Worm (Caenorhabditis elegans) whole organism, L2 larva: ENCODE results near the gene twk-35.

Experiments
- C34F6.9 ChIP-seq: fragments of 150-350 bp; optimal IDR thresholded peaks from 2 replicates; lab custom pipeline; 2014; ENCODE audit warnings: missing biosample characterization, missing genetic modification characterization
- F13H6.1 ChIP-seq: sonication (generic microtip); optimal IDR thresholded peaks from 2 replicates; lab custom pipeline; 2016; ENCODE audit warnings: missing genetic modification characterization, missing compliant biosample characterization
- R02D3.7 ChIP-seq: fragments of 150-350 bp; optimal IDR thresholded peaks from 2 replicates; lab custom pipeline; 2014; ENCODE audit warnings: missing biosample characterization, missing genetic modification characterization
- Y55F3AM.14 ChIP-seq: fragments of 200-800 bp; sonication (Bioruptor generic); optimal IDR thresholded peaks from 2 replicates; lab custom pipeline; 2018; ENCODE audit warnings: mild to moderate bottlenecking, missing genetic modification characterization, missing compliant biosample characterization
- ZK546.5 ChIP-seq: sonication (generic microtip); optimal IDR thresholded peaks from 2 replicates; lab custom pipeline; 2017; ENCODE audit warnings: missing biosample characterization, missing genetic modification characterization
- alr-1 ChIP-seq: fragments of 150-350 bp; optimal IDR thresholded peaks from 2 replicates; lab custom pipeline; 2014; ENCODE audit warnings: missing biosample characterization, missing genetic modification characterization
- aly-2 ChIP-seq: fragments of 150-350 bp; optimal IDR thresholded peaks from 2 replicates; lab custom pipeline; 2014; ENCODE audit warnings: missing biosample characterization, missing genetic modification characterization
- ama-1 ChIP-seq: fragments of 150-350 bp; optimal IDR thresholded peaks from 2 replicates; lab custom pipeline; 2018; ENCODE audit warnings: inconsistent platforms
- blmp-1 ChIP-seq: sonication (generic microtip); optimal IDR thresholded peaks from 2 replicates; lab custom pipeline; 2017; ENCODE audit warnings: missing genetic modification characterization, mild to moderate bottlenecking, missing compliant biosample characterization, antibody characterized with exemption, moderate library complexity; ENCODE audit not compliant: insufficient read depth
- ceh-16 ChIP-seq: fragments of 150-350 bp; optimal IDR thresholded peaks from 2 replicates; lab custom pipeline; 2014; ENCODE audit warnings: missing biosample characterization, missing genetic modification characterization
- ceh-82 ChIP-seq: fragments of 150-350 bp; optimal IDR thresholded peaks from 2 replicates; lab custom pipeline; 2014; ENCODE audit warnings: missing biosample characterization, missing genetic modification characterization
- crh-2 ChIP-seq: sonication (generic microtip); optimal IDR thresholded peaks from 2 replicates; lab custom pipeline; 2017; ENCODE audit warnings: missing biosample characterization, missing genetic modification characterization
- dmd-4 ChIP-seq: sonication (generic microtip); optimal IDR thresholded peaks from 2 replicates; lab custom pipeline; 2017; ENCODE audit warnings: missing biosample characterization, missing genetic modification characterization
- egl-27 ChIP-seq: sonication (generic microtip); optimal IDR thresholded peaks from 3 replicates; lab custom pipeline; 2017; ENCODE audit warnings: missing biosample characterization, missing genetic modification reagents, missing genetic modification characterization
- elt-1 ChIP-seq: fragments of 150-350 bp; optimal IDR thresholded peaks from 2 replicates; lab custom pipeline; 2014; ENCODE audit warnings: missing biosample characterization, missing genetic modification characterization
- fos-1 ChIP-seq: fragments of 150-350 bp; optimal IDR thresholded peaks from 2 replicates; lab custom pipeline; 2014; ENCODE audit warnings: missing biosample characterization, missing genetic modification characterization
- gmeb-1 ChIP-seq: fragments of 150-350 bp; optimal IDR thresholded peaks from 2 replicates; lab custom pipeline; 2014; ENCODE audit warnings: missing biosample characterization, missing genetic modification characterization
- lin-11 ChIP-seq: fragments of 150-350 bp; sonication (generic microtip); optimal IDR thresholded peaks from 2 replicates; lab custom pipeline; 2014; ENCODE audit warnings: missing biosample characterization, missing genetic modification characterization, inconsistent platforms, mixed read lengths
- lin-13 ChIP-seq: fragments of 150-350 bp; optimal IDR thresholded peaks from 2 replicates; lab custom pipeline; 2014; ENCODE audit warnings: missing biosample characterization, missing genetic modification reagents, missing genetic modification characterization
- lin-39 ChIP-seq: fragments of 150-350 bp; optimal IDR thresholded peaks from 2 replicates; lab custom pipeline; 2014; ENCODE audit warnings: missing biosample characterization, missing genetic modification reagents, missing genetic modification characterization
- lsy-2 ChIP-seq, 2 experiments: fragments of 150-350 bp in 1 of 2; sonication (generic microtip) in 1 of 2; optimal IDR thresholded peaks; 2 replicates each; lab custom pipeline; 2014 to 2017; ENCODE audit warnings: missing biosample characterization in 2 of 2, missing genetic modification characterization in 2 of 2
- mab-5 ChIP-seq: fragments of 150-350 bp; optimal IDR thresholded peaks from 2 replicates; lab custom pipeline; 2014; ENCODE audit warnings: missing biosample characterization, missing genetic modification characterization
- mbf-1 ChIP-seq: sonication (generic microtip); optimal IDR thresholded peaks from 2 replicates; lab custom pipeline; 2017; ENCODE audit warnings: missing biosample characterization, missing genetic modification characterization
- nhr-10 ChIP-seq: sonication (generic microtip); optimal IDR thresholded peaks from 2 replicates; lab custom pipeline; 2017; ENCODE audit warnings: missing biosample characterization, missing genetic modification characterization
- nhr-129 ChIP-seq: fragments of 150-350 bp; optimal IDR thresholded peaks from 2 replicates; lab custom pipeline; 2014; ENCODE audit warnings: missing biosample characterization, missing genetic modification characterization
- nhr-21 ChIP-seq: fragments of 150-350 bp; optimal IDR thresholded peaks from 2 replicates; lab custom pipeline; 2014; ENCODE audit warnings: missing biosample characterization, missing genetic modification characterization
- nhr-23 ChIP-seq: fragments of 150-350 bp; optimal IDR thresholded peaks from 2 replicates; lab custom pipeline; 2014; ENCODE audit warnings: missing biosample characterization, missing genetic modification reagents, missing genetic modification characterization
- nhr-25 ChIP-seq: fragments of 150-350 bp; sonication (generic microtip); optimal IDR thresholded peaks from 3 replicates; lab custom pipeline; 2014; ENCODE audit warnings: missing biosample characterization, missing genetic modification characterization
- nhr-6 ChIP-seq: fragments of 150-350 bp; optimal IDR thresholded peaks from 2 replicates; lab custom pipeline; 2014; ENCODE audit warnings: missing biosample characterization, missing genetic modification characterization
- peb-1 ChIP-seq: fragments of 150-350 bp; optimal IDR thresholded peaks from 2 replicates; lab custom pipeline; 2014; ENCODE audit warnings: missing biosample characterization, missing genetic modification characterization
- sem-4 ChIP-seq: fragments of 150-350 bp; optimal IDR thresholded peaks from 2 replicates; lab custom pipeline; 2014; ENCODE audit warnings: missing biosample characterization, missing genetic modification reagents, missing genetic modification characterization
- skn-1 ChIP-seq: sonication (generic microtip); optimal IDR thresholded peaks from 2 replicates; lab custom pipeline; 2017; ENCODE audit warnings: missing biosample characterization, missing genetic modification characterization
- sma-9 ChIP-seq, 2 experiments: fragments of 150-350 bp in 1 of 2; sonication (generic microtip) in 1 of 2; optimal IDR thresholded peaks; 2 replicates each; lab custom pipeline; 2014 to 2016; ENCODE audit warnings: missing genetic modification characterization in 2 of 2, mild to moderate bottlenecking in 1 of 2, missing biosample characterization in 1 of 2, missing compliant biosample characterization in 1 of 2, missing genetic modification reagents in 1 of 2, moderate library complexity in 1 of 2
- unc-39 ChIP-seq: fragments of 150-350 bp; optimal IDR thresholded peaks from 2 replicates; lab custom pipeline; 2014; ENCODE audit warnings: missing biosample characterization, missing genetic modification characterization
- unc-55 ChIP-seq: fragments of 150-350 bp; sonication (generic microtip); optimal IDR thresholded peaks from 3 replicates; lab custom pipeline; 2014; ENCODE audit warnings: missing biosample characterization, missing genetic modification reagents, missing genetic modification characterization
- unc-62 ChIP-seq: fragments of 150-350 bp; optimal IDR thresholded peaks from 2 replicates; lab custom pipeline; 2014; ENCODE audit warnings: missing biosample characterization, missing genetic modification reagents, missing genetic modification characterization
- zag-1 ChIP-seq: fragments of 150-350 bp; optimal IDR thresholded peaks from 2 replicates; lab custom pipeline; 2014; ENCODE audit warnings: missing biosample characterization, missing genetic modification characterization
- ztf-1 ChIP-seq: fragments of 200-800 bp; sonication (Bioruptor generic); conservative IDR thresholded peaks from 2 replicates; pipeline ENCODE4 v1.3.6; 2022; ENCODE audit warnings: missing genetic modification characterization, missing compliant biosample characterization
- ztf-11 ChIP-seq: sonication (generic microtip); optimal IDR thresholded peaks from 2 replicates; lab custom pipeline; 2017; ENCODE audit warnings: missing biosample characterization, missing genetic modification characterization
- ztf-4 ChIP-seq: fragments of 150-350 bp; optimal IDR thresholded peaks from 2 replicates; lab custom pipeline; 2014; ENCODE audit warnings: missing biosample characterization, missing genetic modification characterization

The twk-35 gene

ce11 chrV:20845524-20846208 is 17.1 kb upstream of the twk-35 start, which contains the start of the genes F31D4.2 and fkb-6 (continued):
- TF ChIP-seq dmd-4 (tag; lab: Kevin White, UChicago) (no peak), nhr-10 (tag; lab: Kevin White, UChicago) (no peak), F13H6.1 (peak; percentile 64), ceh-82 (tag; lab: Kevin White, UChicago) (no peak), Y55F3AM.14 (no peak), lin-11 (tag; lab: Kevin White, UChicago) (peak; percentile 54), sma-9 (GFP tag; optimal IDR thresholded peaks at IDR 0.05; lab: Kevin White, UChicago) (peak; percentile 58), sma-9 (tag; optimal IDR thresholded peaks at IDR 0.05; lab: Kevin White, UChicago) (no peak), unc-55 (peak; percentile 92)

- peak; percentile 52 for TF ChIP-seq F13H6.1
- no peak for TF ChIP-seq dmd-4 (tag; lab: Kevin White, UChicago)
- peak; percentile 86 for TF ChIP-seq ama-1
- no peak for TF ChIP-seq blmp-1 (tag; lab: Kevin White, UChicago)
- TF ChIP-seq ztf-4 (tag; lab: Kevin White, UChicago), result no peak
- TF ChIP-seq lin-13 (GFP tag; lab: Kevin White, UChicago), result peak; percentile 2
- TF ChIP-seq unc-62 (GFP tag; lab: Kevin White, UChicago), result no peak
- TF ChIP-seq unc-55, result no peak
- no peak for TF ChIP-seq aly-2 (tag; lab: Kevin White, UChicago)
- peak; percentile 14 for TF ChIP-seq nhr-129 (tag; lab: Kevin White, UChicago)
- TF ChIP-seq C34F6.9 (tag; lab: Kevin White, UChicago), result peak; percentile 35
- no peak for TF ChIP-seq elt-1 (tag; lab: Kevin White, UChicago)
- peak in 1 of 2 experiments; percentile 22 for TF ChIP-seq lsy-2 (tag; optimal IDR thresholded peaks at IDR 0.05; lab: Kevin White, UChicago)
Measured at ce11 chrV:20847743-20848229, 15.0 kb upstream of the twk-35 start.

- no peak for TF ChIP-seq gmeb-1 (tag; lab: Kevin White, UChicago)
- TF ChIP-seq crh-2, result no peak
- no peak for TF ChIP-seq unc-39 (tag; lab: Kevin White, UChicago)
- no peak for TF ChIP-seq sma-9 (GFP tag; optimal IDR thresholded peaks at IDR 0.05; lab: Kevin White, UChicago)
- TF ChIP-seq sma-9 (tag; optimal IDR thresholded peaks at IDR 0.05; lab: Kevin White, UChicago), result no peak
- TF ChIP-seq ama-1, result no peak
- TF ChIP-seq aly-2 (tag; lab: Kevin White, UChicago), result no peak
- no peak for TF ChIP-seq unc-62 (GFP tag; lab: Kevin White, UChicago)
- no peak for TF ChIP-seq ceh-82 (tag; lab: Kevin White, UChicago)
- no peak for TF ChIP-seq nhr-21 (tag; lab: Kevin White, UChicago)
- no peak for TF ChIP-seq dmd-4 (tag; lab: Kevin White, UChicago)
- TF ChIP-seq zag-1 (tag; lab: Kevin White, UChicago), result no peak
- TF ChIP-seq ztf-4 (tag; lab: Kevin White, UChicago), result no peak
- no peak for TF ChIP-seq skn-1 (tag; lab: Kevin White, UChicago)
- no peak for TF ChIP-seq lsy-2 (tag; optimal IDR thresholded peaks at IDR 0.05; lab: Kevin White, UChicago)
Measured at ce11 chrV:20850580-20850979, 12.2 kb upstream of the twk-35 start, which contains the start of gene clec-264. Gene clec-264, minus strand, starts transcription at chrV:20850701.

ce11 chrV:20851847-20852386 is 10.9 kb upstream of the twk-35 start, which contains the start of gene ndua-1:
Gene ndua-1, minus strand, starts transcription at chrV:20851897.
- TF ChIP-seq Y55F3AM.14 (no peak), R02D3.7 (no peak), ztf-4 (tag; lab: Kevin White, UChicago) (no peak), ztf-11 (tag; lab: Kevin White, UChicago) (no peak), ZK546.5 (tag; lab: Kevin White, UChicago) (no peak), elt-1 (tag; lab: Kevin White, UChicago) (no peak), alr-1 (tag; lab: Kevin White, UChicago) (no peak), F13H6.1 (peak; percentile 39), egl-27 (tag; lab: Kevin White, UChicago) (no peak), nhr-23 (tag; lab: Kevin White, UChicago) (no peak), zag-1 (tag; lab: Kevin White, UChicago) (no peak), gmeb-1 (tag; lab: Kevin White, UChicago) (peak; percentile 48), unc-55 (peak; percentile 62), sem-4 (tag; lab: Kevin White, UChicago) (peak; percentile 38), nhr-10 (tag; lab: Kevin White, UChicago) (no peak), crh-2 (no peak), mbf-1 (tag; lab: Kevin White, UChicago) (no peak), nhr-25 (tag; lab: Kevin White, UChicago) (no peak), mab-5 (no peak), aly-2 (tag; lab: Kevin White, UChicago) (no peak), dmd-4 (tag; lab: Kevin White, UChicago) (no peak), nhr-6 (no peak), skn-1 (tag; lab: Kevin White, UChicago) (no peak), ceh-16 (no peak), blmp-1 (tag; lab: Kevin White, UChicago) (no peak), fos-1 (tag; lab: Kevin White, UChicago) (no peak), peb-1 (no peak), ama-1 (no peak), ztf-1 (GFP tag; lab: Robert Waterston, UW) (no peak), nhr-21 (tag; lab: Kevin White, UChicago) (no peak), ceh-82 (tag; lab: Kevin White, UChicago) (no peak), lin-39 (tag; lab: Kevin White, UChicago) (no peak), lsy-2 (tag; optimal IDR thresholded peaks at IDR 0.05; lab: Kevin White, UChicago) (peak in 1 of 2 experiments; percentile 64), C34F6.9 (tag; lab: Kevin White, UChicago) (peak; percentile 30), lin-11 (tag; lab: Kevin White, UChicago) (peak; percentile 35), unc-39 (tag; lab: Kevin White, UChicago) (no peak)
